Fruit fly (Drosophila melanogaster) whole organism, larva: ENCODE measurements around the gene Archease.
A peak's percentile ranks its signal among the peaks of the same experiment; 100 is the strongest.

ENCODE experiments used
- noc ChIP-seq: fragments of 200-800 bp; sonication (Bioruptor generic); optimal IDR thresholded peaks from 3 replicates; lab custom pipeline; 2019; ENCODE audit warnings: missing biosample characterization, mild to moderate bottlenecking, missing genetic modification characterization, moderate library complexity

The Archease gene

dm6 chr3R:21662501-21663007 is at the start of gene Archease:
Gene Archease, minus strand, starts transcription at chr3R:21662972.
- TF ChIP-seq noc (tag; lab: Kevin White, UChicago) = no peak

dm6 chr3R:21704439-21704838 is 41.7 kb upstream of the Archease start:
- TF ChIP-seq noc (tag; lab: Kevin White, UChicago) = no peak

dm6 chr3R:21703346-21703745 is 40.6 kb upstream of the Archease start:
- no peak for TF ChIP-seq noc (tag; lab: Kevin White, UChicago)

DNA sequence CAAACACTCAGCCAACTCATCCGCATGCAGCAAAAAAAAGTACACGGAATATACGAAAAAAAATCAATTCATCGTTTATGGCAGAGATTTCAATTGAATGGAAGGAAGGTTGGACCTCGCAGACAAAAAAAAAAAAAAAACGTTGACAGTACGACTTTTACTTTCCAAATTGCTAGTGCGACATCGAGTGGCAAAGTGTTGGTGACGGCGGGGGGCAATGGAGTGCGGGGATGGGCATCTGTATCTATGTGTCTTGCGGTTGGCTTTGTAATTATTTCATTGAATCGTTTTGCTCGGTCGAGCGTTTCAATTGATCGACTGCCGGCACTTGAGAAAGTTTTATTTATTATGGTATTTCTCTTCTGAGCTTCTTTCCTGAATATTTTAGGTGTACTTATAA is 38.8 kb upstream of the Archease start:
- TF ChIP-seq noc (tag; lab: Kevin White, UChicago) = no peak

DNA sequence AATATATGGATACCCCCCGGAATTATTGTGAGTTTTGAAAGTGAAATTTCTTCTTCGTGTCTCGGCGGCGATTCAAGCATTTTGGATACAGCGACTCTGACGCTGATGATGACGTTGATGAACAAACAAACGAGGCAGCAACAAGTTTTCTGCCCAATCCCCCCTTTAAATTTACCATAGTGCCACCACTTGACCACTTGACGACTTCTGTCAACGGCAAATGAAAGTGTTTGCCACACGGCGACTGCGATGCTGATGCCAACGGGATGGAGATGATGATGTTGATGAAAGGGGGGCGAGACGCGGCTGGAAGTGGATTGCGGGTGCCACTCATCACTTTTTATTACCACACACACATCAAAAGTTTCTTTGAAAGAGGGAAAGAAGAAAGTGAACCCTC is 37.7 kb upstream of the Archease start:
- TF ChIP-seq noc (tag; lab: Kevin White, UChicago) = no peak

DNA sequence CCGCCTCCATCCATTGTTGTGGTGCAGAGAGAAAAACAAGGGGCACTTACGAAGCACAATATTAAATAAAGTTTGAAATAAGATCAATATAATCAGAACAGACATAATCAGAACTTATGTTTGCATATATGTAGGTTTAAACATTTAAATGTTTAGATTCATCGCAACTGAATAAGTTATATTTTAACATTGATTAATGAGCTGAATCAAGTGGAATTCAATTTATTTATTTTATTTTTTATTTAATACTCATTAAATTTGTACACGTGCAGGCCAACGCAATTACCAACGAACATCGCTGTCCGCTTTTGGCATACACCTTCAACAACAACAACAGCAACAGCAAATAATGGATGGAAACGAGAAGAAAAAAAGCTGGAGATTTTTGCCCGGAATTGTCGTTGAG is 36.1 kb upstream of the Archease start:
- TF ChIP-seq noc (tag; lab: Kevin White, UChicago) = peak; percentile 25

DNA sequence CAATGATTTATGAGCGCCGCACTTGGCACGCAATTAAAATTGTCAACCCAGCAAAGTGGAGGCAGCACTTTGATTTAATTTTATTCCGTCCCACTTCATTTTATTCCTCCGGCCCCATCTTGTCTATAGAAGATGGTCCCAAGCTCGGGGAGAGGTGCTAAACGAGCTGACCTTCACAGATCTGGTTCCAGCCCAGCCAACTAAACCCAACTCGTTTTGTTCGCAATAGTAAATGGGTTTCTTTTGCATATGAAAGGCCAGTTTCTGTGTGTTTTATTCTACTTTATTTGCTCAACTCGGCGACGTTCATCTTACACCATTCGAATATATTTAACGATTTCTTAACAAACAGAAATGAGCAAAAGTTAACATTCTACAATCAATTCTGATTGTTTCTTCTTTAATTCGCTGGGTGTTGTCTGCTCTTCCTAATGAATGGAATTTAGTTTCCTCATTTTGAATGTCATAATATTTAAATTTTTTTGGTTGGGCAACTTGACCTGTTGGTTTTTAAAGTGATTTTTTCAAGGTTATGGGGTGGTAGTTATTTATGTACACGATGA is 30.4 kb upstream of the Archease start:
- TF ChIP-seq noc (tag; lab: Kevin White, UChicago) = no peak

- TF ChIP-seq noc (tag; lab: Kevin White, UChicago) = no peak
These were observed 28.3 kb upstream of the Archease start for dm6 chr3R:21691114-21691513.

DNA sequence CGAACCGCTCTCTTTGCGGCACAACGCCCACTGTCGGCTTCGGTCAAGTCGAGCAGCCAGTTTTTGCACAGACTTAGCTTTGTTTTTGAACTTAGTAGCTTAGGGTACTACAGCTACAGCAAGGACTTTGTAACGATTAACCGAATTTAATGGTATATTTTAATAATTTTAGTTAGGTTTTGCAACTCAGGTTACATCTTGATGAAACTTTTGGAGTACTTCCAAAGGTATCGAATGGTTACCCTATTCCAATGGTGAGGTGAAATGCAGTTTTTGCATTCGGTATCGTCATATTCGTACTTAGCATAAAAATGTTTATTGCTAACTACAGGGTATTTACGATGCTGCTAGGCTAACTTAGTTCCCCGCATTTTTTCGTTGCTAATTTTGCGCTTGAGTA is 25.8 kb upstream of the Archease start:
- TF ChIP-seq noc (tag; lab: Kevin White, UChicago) = no peak

dm6 chr3R:21687902-21688301 is 25.1 kb upstream of the Archease start:
- no peak for TF ChIP-seq noc (tag; lab: Kevin White, UChicago)

DNA sequence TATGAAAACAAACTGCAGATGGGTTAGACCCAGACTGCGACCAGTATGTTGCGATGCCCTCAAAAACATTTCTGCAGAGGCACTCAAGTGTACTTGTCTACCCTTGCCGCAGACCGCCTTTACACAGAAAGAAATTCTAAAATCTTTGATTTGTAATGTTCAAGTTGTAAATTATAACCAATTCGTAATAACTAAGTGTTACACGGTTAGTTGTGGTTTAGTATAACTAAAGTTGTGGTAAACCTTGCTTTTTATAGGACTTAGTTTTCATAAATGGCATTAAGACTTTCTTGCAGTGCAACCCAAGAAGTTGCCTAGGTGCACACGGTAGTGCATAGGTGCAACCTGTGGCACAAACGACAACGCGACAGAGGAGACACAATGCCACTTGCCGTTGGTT is 19.3 kb upstream of the Archease start:
- no peak for TF ChIP-seq noc (tag; lab: Kevin White, UChicago)

DNA sequence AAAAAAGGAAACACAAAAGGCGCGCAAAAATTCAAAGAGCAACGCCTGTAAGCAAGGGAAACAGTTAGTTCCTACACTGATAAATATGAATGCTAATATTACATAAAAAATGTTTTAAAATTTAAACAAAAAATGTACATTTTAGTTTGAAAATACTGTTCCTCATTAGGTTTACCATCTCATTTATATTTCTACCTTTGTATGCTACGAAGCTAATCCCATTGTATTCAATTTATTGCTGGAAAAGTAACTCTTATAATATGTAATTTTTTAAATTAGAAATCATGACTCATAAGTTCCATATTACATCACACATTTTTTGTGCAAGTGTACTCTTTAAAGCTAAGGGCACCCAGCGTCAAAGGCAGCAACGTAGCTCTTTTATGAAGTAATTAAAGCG is 16.5 kb upstream of the Archease start:
- TF ChIP-seq noc (tag; lab: Kevin White, UChicago) = no peak

- no peak for TF ChIP-seq noc (tag; lab: Kevin White, UChicago)
These were observed 8.9 kb upstream of the Archease start, which contains the start of gene PolA1 for dm6 chr3R:21671636-21672035. Gene PolA1, minus strand, starts transcription at chr3R:21671750.

DNA sequence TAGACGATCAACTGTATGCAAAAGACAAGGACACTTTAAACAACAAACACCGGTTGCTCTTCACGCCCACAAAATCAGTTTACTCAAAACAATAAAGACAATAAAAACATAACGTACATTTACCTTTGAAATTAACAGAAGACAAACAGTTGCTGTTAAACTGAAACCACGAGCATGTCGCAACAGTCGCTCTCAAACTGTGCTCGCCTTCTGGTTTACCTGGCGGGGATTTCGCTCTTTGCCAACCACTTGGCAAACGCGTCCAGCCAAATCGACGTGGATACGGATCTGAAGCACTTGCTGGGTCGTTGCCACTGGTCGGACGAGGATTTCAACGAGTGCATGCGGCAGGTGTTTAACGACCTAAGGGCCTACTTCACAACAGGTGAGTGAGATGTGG is 2.6 kb upstream of the Archease start:
- TF ChIP-seq noc (tag; lab: Kevin White, UChicago) = no peak

DNA sequence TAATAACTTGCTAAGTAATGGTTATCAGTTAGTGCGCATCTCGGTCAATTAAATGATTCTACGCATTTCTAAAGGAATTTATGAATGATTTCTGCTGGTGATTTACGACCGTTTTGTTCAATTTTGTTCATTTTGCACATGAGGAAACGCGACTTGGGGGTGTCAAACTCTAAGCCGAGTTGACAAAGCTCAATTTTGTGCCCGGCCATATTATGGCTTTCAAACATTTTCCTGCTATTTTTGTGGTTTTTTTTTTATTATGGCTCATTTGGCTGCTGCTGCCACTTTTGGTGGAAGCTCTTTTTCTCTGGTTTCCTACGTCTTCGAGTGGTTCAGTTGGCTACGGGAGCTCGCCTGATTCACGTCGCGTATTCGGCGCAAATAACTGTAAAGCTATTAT is 1.3 kb upstream of the Archease start, which contains the start of gene Jhbp16:
Gene Jhbp16, plus strand, starts transcription at position 301 of the 400 bp plus-strand sequence.
- TF ChIP-seq noc (tag; lab: Kevin White, UChicago) = no peak

dm6 chr3R:21660659-21661126 is 2.1 kb downstream of the Archease start, which contains the start of gene E2f1:
Gene E2f1, minus strand, starts transcription at chr3R:21660871.
- TF ChIP-seq noc (tag; lab: Kevin White, UChicago) = no peak

dm6 chr3R:21660054-21660453 is 2.7 kb downstream of the Archease start:
- no peak for TF ChIP-seq noc (tag; lab: Kevin White, UChicago)
